Fruit fly (Drosophila melanogaster) whole organism, wandering third instar larva: ENCODE results near the gene ttk.
A peak's percentile ranks its signal among the peaks of the same experiment; 100 is the strongest.

ENCODE experiments used
- Abd-B ChIP-seq: fragments of >200 bp; optimal IDR thresholded peaks from 2 replicates; lab custom pipeline; 2017; ENCODE audit warnings: missing biosample characterization, missing genetic modification characterization
- Hr78 ChIP-seq: fragments of >200 bp; optimal IDR thresholded peaks from 2 replicates; lab custom pipeline; 2017; ENCODE audit warnings: missing biosample characterization, missing genetic modification characterization
- Jra ChIP-seq: sonication (Bioruptor generic); optimal IDR thresholded peaks from 2 replicates; lab custom pipeline; 2016; ENCODE audit warnings: missing biosample characterization, missing genetic modification characterization
- br ChIP-seq: fragments of 200-800 bp; sonication (Bioruptor generic); optimal IDR thresholded peaks from 2 replicates; lab custom pipeline; 2016; ENCODE audit warnings: missing biosample characterization, missing genetic modification characterization
- h ChIP-seq: fragments of 200-800 bp; sonication (Bioruptor generic); optimal IDR thresholded peaks from 3 replicates; lab custom pipeline; 2016; ENCODE audit warnings: missing biosample characterization, mild to moderate bottlenecking, missing genetic modification characterization
- jim ChIP-seq: fragments of 175-275, 200-325 bp; sonication (Bioruptor generic); optimal IDR thresholded peaks from 2 replicates; lab custom pipeline; 2016; ENCODE audit warnings: missing biosample characterization, mild to moderate bottlenecking, missing genetic modification characterization
- psq ChIP-seq: fragments of 200-800 bp; sonication (Bioruptor generic); optimal IDR thresholded peaks from 3 replicates; lab custom pipeline; 2017; ENCODE audit warnings: missing biosample characterization, mild to moderate bottlenecking, missing genetic modification characterization, moderate library complexity
- tai ChIP-seq: sonication (Bioruptor generic); optimal IDR thresholded peaks from 2 replicates; lab custom pipeline; 2016; ENCODE audit warnings: missing biosample characterization, missing genetic modification characterization
- usp ChIP-seq: fragments of >200 bp; optimal IDR thresholded peaks from 2 replicates; lab custom pipeline; 2017; ENCODE audit warnings: missing biosample characterization, missing genetic modification characterization

dm6 chr3R:31743279-31743678 lies 29.6 kb downstream of the ttk start, which contains the start of gene Tbca:
- no peak for TF ChIP-seq Abd-B (GFP tag; lab: Kevin White, UChicago)
- peak; percentile 97 for TF ChIP-seq Jra (GFP tag; lab: Kevin White, UChicago)
- no peak for TF ChIP-seq Hr78 (GFP tag; lab: Kevin White, UChicago)
- TF ChIP-seq tai (GFP tag; lab: Kevin White, UChicago) = no peak
- TF ChIP-seq usp = no peak
- no peak for TF ChIP-seq h
- TF ChIP-seq jim (GFP tag; lab: Kevin White, UChicago) = peak; percentile 35
- TF ChIP-seq br (GFP tag; lab: Kevin White, UChicago) = no peak
- no peak for TF ChIP-seq psq (GFP tag; lab: Kevin White, UChicago)
